Worm (Caenorhabditis elegans): ENCODE measurements around the gene sri-2.

Gene sri-2

DNA sequence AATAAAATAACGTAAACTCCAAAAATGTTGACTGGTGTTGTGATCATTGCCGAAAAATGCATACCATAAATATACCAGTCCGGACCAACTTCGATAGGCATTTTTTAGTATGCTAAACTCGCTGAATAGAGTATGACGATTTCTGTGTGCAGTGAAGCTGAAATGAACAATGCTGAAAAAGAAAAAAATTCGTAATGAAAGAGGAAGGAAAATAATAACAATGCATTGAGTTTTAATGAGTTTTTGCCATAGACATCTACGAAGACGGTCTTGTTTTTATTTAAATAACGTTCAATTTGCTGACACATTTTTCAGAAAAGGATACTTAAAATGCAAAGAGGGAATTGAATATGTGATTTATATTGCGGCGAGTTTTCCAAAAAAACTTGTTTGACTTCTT, 2.5 kb upstream of the sri-2 start, which contains the start of gene sri-1:
Gene sri-1, minus strand, starts transcription at position 101 of the 400 bp plus-strand sequence.
- TF ChIP-seq hmbx-1 (tag; optimal IDR thresholded peaks at IDR 0.05) (no peak), ama-1 (optimal IDR thresholded peaks at IDR 0.05) (no peak), hnd-1 (tag; optimal IDR thresholded peaks at IDR 0.05) (no peak), ceh-13 (GFP tag; optimal IDR thresholded peaks at IDR 0.05) (no peak), tra-4 (tag; optimal IDR thresholded peaks at IDR 0.05) (no peak), hmg-4 (GFP tag; optimal IDR thresholded peaks at IDR 0.05) (no peak), scrt-1 (GFP tag; IDR thresholded peaks at IDR 0.05) (no peak), ceh-36 (tag; optimal IDR thresholded peaks at IDR 0.05) (no peak), sea-1 (GFP tag; conservative IDR thresholded peaks at IDR 0.05) (no peak), pes-1 (GFP tag; IDR thresholded peaks at IDR 0.05) (no peak), F13C5.2 (tag; optimal IDR thresholded peaks at IDR 0.05) (no peak), tbx-11 (GFP tag; IDR thresholded peaks at IDR 0.05) (no peak), B0310.2 (tag; optimal IDR thresholded peaks at IDR 0.05) (no peak), ets-7 (tag; optimal IDR thresholded peaks at IDR 0.05) (no peak), aly-1 (tag; optimal IDR thresholded peaks at IDR 0.05) (no peak)

ce11 chrV:15959456-15959855, 5.6 kb downstream of the sri-2 start:
- TF ChIP-seq flt-1 (GFP tag; IDR thresholded peaks at IDR 0.05) (no peak), hmg-4 (GFP tag; optimal IDR thresholded peaks at IDR 0.05) (no peak), scrt-1 (GFP tag; IDR thresholded peaks at IDR 0.05) (no peak), tra-4 (tag; optimal IDR thresholded peaks at IDR 0.05) (no peak), hnd-1 (tag; optimal IDR thresholded peaks at IDR 0.05) (no peak), ama-1 (optimal IDR thresholded peaks at IDR 0.05) (no peak), B0310.2 (tag; optimal IDR thresholded peaks at IDR 0.05) (no peak), hmbx-1 (tag; optimal IDR thresholded peaks at IDR 0.05) (no peak), ets-7 (tag; optimal IDR thresholded peaks at IDR 0.05) (no peak), ceh-36 (tag; optimal IDR thresholded peaks at IDR 0.05) (no peak)

- TF ChIP-seq scrt-1 (GFP tag; IDR thresholded peaks at IDR 0.05) (no peak), sea-1 (GFP tag; conservative IDR thresholded peaks at IDR 0.05) (no peak), ets-7 (tag; optimal IDR thresholded peaks at IDR 0.05) (no peak), pes-1 (GFP tag; IDR thresholded peaks at IDR 0.05) (no peak), aly-1 (tag; optimal IDR thresholded peaks at IDR 0.05) (no peak), ama-1 (optimal IDR thresholded peaks at IDR 0.05) (no peak), ceh-13 (GFP tag; optimal IDR thresholded peaks at IDR 0.05) (no peak), B0310.2 (tag; optimal IDR thresholded peaks at IDR 0.05) (no peak), tbx-37 (GFP tag; conservative IDR thresholded peaks at IDR 0.05) (no peak), F13C5.2 (tag; optimal IDR thresholded peaks at IDR 0.05) (no peak), tbx-11 (GFP tag; IDR thresholded peaks at IDR 0.05) (no peak), tra-4 (tag; optimal IDR thresholded peaks at IDR 0.05) (no peak), ceh-36 (tag; optimal IDR thresholded peaks at IDR 0.05) (no peak), hmg-4 (GFP tag; optimal IDR thresholded peaks at IDR 0.05) (no peak), hmbx-1 (tag; optimal IDR thresholded peaks at IDR 0.05) (no peak), hnd-1 (tag; optimal IDR thresholded peaks at IDR 0.05) (no peak), flt-1 (GFP tag; IDR thresholded peaks at IDR 0.05) (no peak)
Measured at ce11 chrV:15957098-15957497, 7.9 kb downstream of the sri-2 start, which contains the start of gene F36G9.3. F36G9.3 (plus strand) TSS chrV:15957398.

ce11 chrV:15955497-15955896, 9.5 kb downstream of the sri-2 start, which contains the start of gene srh-186:
srh-186 (plus strand) TSS chrV:15955797.
- TF ChIP-seq F13C5.2 (tag; optimal IDR thresholded peaks at IDR 0.05) (no peak), pes-1 (GFP tag; IDR thresholded peaks at IDR 0.05) (no peak), tra-4 (tag; optimal IDR thresholded peaks at IDR 0.05) (no peak), sea-1 (GFP tag; conservative IDR thresholded peaks at IDR 0.05) (no peak), tbx-11 (GFP tag; IDR thresholded peaks at IDR 0.05) (no peak), tbx-37 (GFP tag; conservative IDR thresholded peaks at IDR 0.05) (no peak), flt-1 (GFP tag; IDR thresholded peaks at IDR 0.05) (no peak), ama-1 (optimal IDR thresholded peaks at IDR 0.05) (no peak), aly-1 (tag; optimal IDR thresholded peaks at IDR 0.05) (no peak), B0310.2 (tag; optimal IDR thresholded peaks at IDR 0.05) (no peak)

ce11 chrV:15954932-15955331, 10.1 kb downstream of the sri-2 start, which contains the start of gene srw-57:
srw-57 (minus strand) TSS chrV:15955032.
- TF ChIP-seq flt-1 (GFP tag; IDR thresholded peaks at IDR 0.05), result no peak
- no peak for TF ChIP-seq ama-1 (optimal IDR thresholded peaks at IDR 0.05)
- no peak for TF ChIP-seq ets-7 (tag; optimal IDR thresholded peaks at IDR 0.05)
- no peak for TF ChIP-seq sea-1 (GFP tag; conservative IDR thresholded peaks at IDR 0.05)
- no peak for TF ChIP-seq pes-1 (GFP tag; IDR thresholded peaks at IDR 0.05)
- TF ChIP-seq tra-4 (tag; optimal IDR thresholded peaks at IDR 0.05), result no peak
- no peak for TF ChIP-seq ceh-36 (tag; optimal IDR thresholded peaks at IDR 0.05)
- no peak for TF ChIP-seq F13C5.2 (tag; optimal IDR thresholded peaks at IDR 0.05)
- no peak for TF ChIP-seq tbx-37 (GFP tag; conservative IDR thresholded peaks at IDR 0.05)
- no peak for TF ChIP-seq tbx-11 (GFP tag; IDR thresholded peaks at IDR 0.05)
- TF ChIP-seq hnd-1 (tag; optimal IDR thresholded peaks at IDR 0.05), result no peak
- no peak for TF ChIP-seq scrt-1 (GFP tag; IDR thresholded peaks at IDR 0.05)
- TF ChIP-seq hmg-4 (GFP tag; optimal IDR thresholded peaks at IDR 0.05), result no peak
- no peak for TF ChIP-seq ceh-13 (GFP tag; optimal IDR thresholded peaks at IDR 0.05)
- no peak for TF ChIP-seq aly-1 (tag; optimal IDR thresholded peaks at IDR 0.05)
- TF ChIP-seq B0310.2 (tag; optimal IDR thresholded peaks at IDR 0.05), result no peak
- TF ChIP-seq hmbx-1 (tag; optimal IDR thresholded peaks at IDR 0.05), result no peak

DNA sequence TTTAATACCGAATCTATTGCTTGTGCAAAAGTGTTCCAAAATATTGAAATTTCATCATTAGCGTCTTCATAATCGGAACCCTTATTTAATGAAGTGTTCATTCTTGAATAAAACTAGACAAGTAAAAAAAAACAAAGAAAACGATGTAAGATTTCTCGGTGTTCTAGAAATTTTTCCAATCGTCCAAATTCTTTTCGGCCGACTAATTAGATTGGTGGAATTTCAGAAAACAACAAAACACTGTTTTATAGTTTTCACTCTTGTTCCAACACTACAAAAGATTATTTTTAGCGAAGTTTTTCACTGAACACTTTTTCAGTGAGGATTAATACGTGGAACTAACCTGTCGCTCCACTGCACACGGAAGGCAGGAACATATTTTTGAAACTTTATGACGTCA, 12.3 kb downstream of the sri-2 start, which contains the start of gene srw-56:
Gene srw-56, minus strand, starts transcription at position 101 of the 400 bp plus-strand sequence.
- TF ChIP-seq flt-1 (GFP tag; IDR thresholded peaks at IDR 0.05) (no peak), B0310.2 (tag; optimal IDR thresholded peaks at IDR 0.05) (no peak)

DNA sequence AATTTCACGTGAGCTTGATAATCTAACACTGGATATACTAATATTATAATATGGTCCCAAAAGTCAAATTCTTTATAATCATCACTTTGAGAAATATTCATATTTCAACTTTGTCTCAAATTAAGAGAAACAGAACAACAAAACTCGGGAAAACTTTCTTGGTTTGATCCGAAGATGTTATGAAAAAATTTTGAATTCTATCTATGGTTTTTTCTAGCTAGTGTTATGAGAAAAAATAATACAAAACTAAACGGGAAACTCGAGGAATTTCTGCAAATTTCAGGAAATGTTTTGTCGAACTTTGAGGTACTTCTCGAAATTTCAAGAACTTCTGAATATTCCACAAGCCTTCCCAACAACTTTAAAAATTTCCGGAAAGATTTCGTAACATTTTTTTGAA, 14.1 kb downstream of the sri-2 start, which contains the start of gene srw-59:
Gene srw-59, minus strand, starts transcription at position 101 of the 400 bp plus-strand sequence.
- TF ChIP-seq tbx-37 (GFP tag; conservative IDR thresholded peaks at IDR 0.05) (no peak), B0310.2 (tag; optimal IDR thresholded peaks at IDR 0.05) (no peak), ceh-36 (tag; optimal IDR thresholded peaks at IDR 0.05) (no peak), F13C5.2 (tag; optimal IDR thresholded peaks at IDR 0.05) (no peak), hmg-4 (GFP tag; optimal IDR thresholded peaks at IDR 0.05) (no peak), ceh-13 (GFP tag; optimal IDR thresholded peaks at IDR 0.05) (no peak), hnd-1 (tag; optimal IDR thresholded peaks at IDR 0.05) (no peak), aly-1 (tag; optimal IDR thresholded peaks at IDR 0.05) (no peak), tbx-11 (GFP tag; IDR thresholded peaks at IDR 0.05) (no peak), pes-1 (GFP tag; IDR thresholded peaks at IDR 0.05) (no peak), flt-1 (GFP tag; IDR thresholded peaks at IDR 0.05) (no peak), scrt-1 (GFP tag; IDR thresholded peaks at IDR 0.05) (no peak), sea-1 (GFP tag; conservative IDR thresholded peaks at IDR 0.05) (no peak), hmbx-1 (tag; optimal IDR thresholded peaks at IDR 0.05) (no peak), tra-4 (tag; optimal IDR thresholded peaks at IDR 0.05) (no peak)

All from whole organism, early embryonic.